Worm (Caenorhabditis elegans): ENCODE data around the gene F21C10.4.

Gene F21C10.4

DNA sequence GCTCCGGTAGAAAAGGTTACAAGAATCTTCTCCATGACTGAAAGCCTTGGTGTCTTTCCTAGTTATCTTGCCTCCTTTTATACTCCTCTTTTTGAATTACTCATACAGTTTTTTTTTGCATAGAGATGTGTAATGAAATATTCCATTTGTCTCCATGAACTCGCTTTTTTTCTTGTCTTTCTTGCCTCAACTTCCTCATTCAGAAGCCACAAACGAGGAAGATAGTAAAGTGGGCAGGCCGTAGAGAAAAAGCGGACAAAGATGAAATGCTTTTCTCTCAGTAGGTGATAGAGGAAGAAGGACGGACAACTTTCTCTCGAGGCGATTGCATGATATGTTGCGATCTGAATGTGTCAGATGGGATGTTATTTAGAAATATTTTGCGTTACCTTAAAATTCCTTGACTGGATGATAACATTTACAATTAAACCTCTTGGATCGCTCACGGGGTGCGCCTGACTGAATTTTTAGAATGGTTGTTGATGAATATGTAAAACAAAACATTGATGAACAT is 36.6 kb downstream of the F21C10.4 start, which contains the start of gene col-145:
TSS of gene col-145 (minus strand) at position 51 of the 514 bp plus-strand sequence.
- TF ChIP-seq aly-2 (tag; optimal IDR thresholded peaks at IDR 0.05) (no peak), nhr-25 (tag; optimal IDR thresholded peaks at IDR 0.05) (peak; percentile 47), nhr-11 (tag; optimal IDR thresholded peaks at IDR 0.05) (no peak), ceh-9 (tag; optimal IDR thresholded peaks at IDR 0.05) (no peak), eor-1 (tag; optimal IDR thresholded peaks at IDR 0.05) (no peak), egl-27 (tag; optimal IDR thresholded peaks at IDR 0.05) (peak; percentile 61), nhr-23 (tag; optimal IDR thresholded peaks at IDR 0.05) (peak; percentile 1), lin-39 (tag; optimal IDR thresholded peaks at IDR 0.05) (no peak), lsy-12 (tag; optimal IDR thresholded peaks at IDR 0.05) (no peak)

DNA sequence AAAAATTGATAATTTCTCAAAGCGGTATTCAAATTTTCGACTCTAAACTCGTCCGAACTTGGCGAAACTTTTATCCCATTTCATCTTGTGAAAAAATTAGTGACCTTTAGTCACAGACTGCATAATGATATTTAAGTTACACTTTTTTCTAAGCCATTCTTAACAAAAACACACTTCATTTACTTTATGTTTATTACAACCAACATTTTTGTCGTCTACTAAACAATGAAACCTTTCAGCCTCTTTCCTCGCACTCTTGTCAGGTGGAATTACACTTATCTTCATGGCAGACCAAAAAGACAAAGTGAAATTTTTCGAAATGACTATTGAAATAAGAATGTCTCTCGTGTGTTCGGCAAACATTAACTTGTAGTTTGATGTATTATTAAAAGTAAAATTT is 37.5 kb downstream of the F21C10.4 start:
- TF ChIP-seq jun-1 (tag; optimal IDR thresholded peaks at IDR 0.05) (no peak), nhr-23 (tag; optimal IDR thresholded peaks at IDR 0.05) (no peak), ama-1 (optimal IDR thresholded peaks at IDR 0.05) (peak; percentile 89), ceh-28 (tag; optimal IDR thresholded peaks at IDR 0.05) (no peak), hmg-11 (tag; optimal IDR thresholded peaks at IDR 0.05) (no peak), nhr-25 (tag; optimal IDR thresholded peaks at IDR 0.05) (peak; percentile 93), unc-39 (tag; optimal IDR thresholded peaks at IDR 0.05) (no peak), zag-1 (tag; optimal IDR thresholded peaks at IDR 0.05) (no peak), unc-62 (GFP tag; optimal IDR thresholded peaks at IDR 0.05) (no peak), ceh-16 (tag; optimal IDR thresholded peaks at IDR 0.05) (no peak), nhr-43 (tag; optimal IDR thresholded peaks at IDR 0.05; ENCODE audit: poor library complexity, severe bottlenecking) (peak; percentile 50), ceh-82 (tag; optimal IDR thresholded peaks at IDR 0.05) (no peak), R02D3.7 (tag; optimal IDR thresholded peaks at IDR 0.05) (peak; percentile 1), pha-4 (tag; optimal IDR thresholded peaks at IDR 0.05) (no peak), fos-1 (tag; optimal IDR thresholded peaks at IDR 0.05) (no peak), egl-5 (tag; optimal IDR thresholded peaks at IDR 0.05) (no peak), lin-39 (tag; optimal IDR thresholded peaks at IDR 0.05) (no peak), ztf-4 (tag; optimal IDR thresholded peaks at IDR 0.05) (peak; percentile 9), elt-2 (tag; optimal IDR thresholded peaks at IDR 0.05) (no peak), eor-1 (tag; optimal IDR thresholded peaks at IDR 0.05) (no peak)

DNA sequence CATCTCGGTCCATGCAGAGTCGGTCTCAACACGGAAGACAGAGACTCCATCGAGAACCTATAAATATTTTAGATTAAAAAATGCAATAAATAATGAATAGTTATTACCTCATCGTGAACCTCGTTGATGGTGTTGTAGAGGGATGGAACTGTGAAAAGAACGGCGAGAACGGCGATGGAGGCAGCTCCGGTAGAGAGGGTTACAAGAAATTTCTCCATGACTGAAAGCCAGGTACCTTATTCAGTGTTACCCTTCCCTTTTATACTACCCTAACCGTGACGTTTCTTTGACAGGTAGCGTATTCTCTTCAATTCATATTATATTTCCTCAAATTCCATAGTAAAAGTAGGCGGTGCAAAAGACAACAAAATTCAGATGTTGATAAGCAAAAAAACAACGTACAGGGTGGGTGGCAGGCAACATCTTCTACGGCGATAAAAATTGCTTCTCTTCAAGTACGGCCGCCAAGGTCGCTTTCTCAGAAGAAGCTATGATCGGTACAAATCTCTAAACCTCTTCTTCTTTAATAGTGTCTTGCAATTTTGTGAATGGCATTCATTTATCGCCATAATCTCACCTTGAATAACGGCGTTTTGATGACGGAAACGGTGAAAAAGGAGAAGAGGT is 38.8 kb downstream of the F21C10.4 start, which contains the start of gene col-10:
TSS of gene col-10 (minus strand) at position 235 of the 627 bp plus-strand sequence.
- TF ChIP-seq elt-2 (tag; optimal IDR thresholded peaks at IDR 0.05) (no peak), nhr-43 (tag; optimal IDR thresholded peaks at IDR 0.05; ENCODE audit: poor library complexity, severe bottlenecking) (peak; percentile 65), lin-39 (tag; optimal IDR thresholded peaks at IDR 0.05) (no peak), fkh-2 (tag; optimal IDR thresholded peaks at IDR 0.05) (no peak), nhr-28 (tag; optimal IDR thresholded peaks at IDR 0.05) (no peak), sea-2 (GFP tag; optimal IDR thresholded peaks at IDR 0.05) (no peak), pqm-1 (tag; optimal IDR thresholded peaks at IDR 0.05) (no peak), ama-1 (optimal IDR thresholded peaks at IDR 0.05) (peak; percentile 85), fkh-10 (GFP tag; optimal IDR thresholded peaks at IDR 0.05) (no peak), lsy-12 (tag; optimal IDR thresholded peaks at IDR 0.05) (no peak), ceh-9 (tag; optimal IDR thresholded peaks at IDR 0.05) (no peak), R02D3.7 (tag; optimal IDR thresholded peaks at IDR 0.05) (no peak), elt-1 (tag; optimal IDR thresholded peaks at IDR 0.05) (peak; percentile 56), egl-27 (tag; optimal IDR thresholded peaks at IDR 0.05) (peak; percentile 15), ceh-16 (tag; optimal IDR thresholded peaks at IDR 0.05) (no peak), daf-12 (tag; optimal IDR thresholded peaks at IDR 0.05) (no peak), nhr-25 (tag; optimal IDR thresholded peaks at IDR 0.05) (peak; percentile 86), ztf-4 (tag; optimal IDR thresholded peaks at IDR 0.05) (no peak)

DNA sequence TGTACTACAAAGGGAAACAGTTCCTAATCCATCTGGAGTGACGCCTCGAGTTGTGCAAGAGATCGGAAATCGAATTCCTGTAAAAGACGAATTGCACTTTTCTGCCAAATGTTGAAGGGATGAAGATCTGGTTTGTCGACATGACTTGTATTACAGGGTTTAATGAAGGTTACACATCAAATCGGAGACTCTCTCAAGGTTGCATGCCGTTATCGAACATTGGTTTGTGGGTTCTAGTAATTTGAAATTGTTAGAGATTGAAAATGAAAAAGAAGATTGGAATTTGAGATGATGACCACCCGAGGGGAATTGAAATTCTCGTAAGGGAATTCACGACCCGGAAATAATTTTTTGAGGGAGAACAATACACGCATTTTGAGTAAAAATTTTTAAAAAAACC is 39.9 kb downstream of the F21C10.4 start:
- TF ChIP-seq elt-1 (tag; optimal IDR thresholded peaks at IDR 0.05) (peak; percentile 73), snpc-4 (tag; optimal IDR thresholded peaks at IDR 0.05) (no peak), nhr-23 (tag; optimal IDR thresholded peaks at IDR 0.05) (peak; percentile 23), fkh-10 (GFP tag; optimal IDR thresholded peaks at IDR 0.05) (no peak), nhr-25 (tag; optimal IDR thresholded peaks at IDR 0.05) (peak; percentile 76), nhr-28 (tag; optimal IDR thresholded peaks at IDR 0.05) (no peak)

DNA sequence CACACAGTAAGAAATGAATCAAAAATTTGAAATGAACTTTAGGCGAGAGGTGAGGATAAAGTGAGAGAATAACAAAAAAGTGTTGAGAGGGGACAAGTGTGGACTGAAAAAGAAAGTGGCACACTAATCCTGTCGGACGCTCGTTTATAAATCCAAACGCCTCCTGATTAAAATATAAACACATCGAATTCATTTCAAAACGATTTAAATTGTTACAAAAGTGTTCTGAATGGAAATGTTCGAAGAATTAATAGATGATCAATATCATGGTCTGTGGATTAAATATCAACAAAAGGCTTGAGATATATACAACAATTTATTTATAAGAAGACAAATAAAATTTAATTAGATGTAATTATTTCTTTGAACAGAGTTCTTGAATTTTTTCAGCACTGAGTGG is 41.7 kb downstream of the F21C10.4 start, which contains the start of gene B0222.11:
TSS of gene B0222.11 (minus strand) at position 101 of the 400 bp plus-strand sequence.
- TF ChIP-seq mml-1 (tag; optimal IDR thresholded peaks at IDR 0.05) (no peak), ceh-28 (tag; optimal IDR thresholded peaks at IDR 0.05) (no peak), nhr-28 (tag; optimal IDR thresholded peaks at IDR 0.05) (no peak), unc-62 (GFP tag; optimal IDR thresholded peaks at IDR 0.05) (no peak), hmg-11 (tag; optimal IDR thresholded peaks at IDR 0.05) (no peak), tbx-2 (tag; optimal IDR thresholded peaks at IDR 0.05) (no peak), lin-15B (tag; optimal IDR thresholded peaks at IDR 0.05) (no peak), lsy-12 (tag; optimal IDR thresholded peaks at IDR 0.05) (no peak), jun-1 (tag; optimal IDR thresholded peaks at IDR 0.05) (no peak), nhr-67 (tag; optimal IDR thresholded peaks at IDR 0.05) (no peak), mdl-1 (tag; optimal IDR thresholded peaks at IDR 0.05) (no peak), fkh-2 (tag; optimal IDR thresholded peaks at IDR 0.05) (no peak), elt-3 (tag; optimal IDR thresholded peaks at IDR 0.05) (no peak), eor-1 (tag; optimal IDR thresholded peaks at IDR 0.05) (no peak), sea-2 (GFP tag; optimal IDR thresholded peaks at IDR 0.05) (no peak), R02D3.7 (tag; optimal IDR thresholded peaks at IDR 0.05) (no peak), ceh-9 (tag; optimal IDR thresholded peaks at IDR 0.05) (no peak), elt-1 (tag; optimal IDR thresholded peaks at IDR 0.05) (no peak), elt-2 (tag; optimal IDR thresholded peaks at IDR 0.05) (no peak)
